Fruit fly (Drosophila melanogaster): Measurements from ENCODE around the gene Mad.

dm6 chr2L:3200396-3200795 is 41.0 kb upstream of the Mad start, which contains the start of gene CG34393:
- TF ChIP-seq Myc (optimal IDR thresholded peaks at IDR 0.05): no peak
- no peak for TF ChIP-seq psq (optimal IDR thresholded peaks at IDR 0.05)
- TF ChIP-seq ttk (optimal IDR thresholded peaks at IDR 0.05): no peak
- TF ChIP-seq insv (optimal IDR thresholded peaks at IDR 0.05): no peak
- no peak for TF ChIP-seq h (optimal IDR thresholded peaks at IDR 0.05)
- no peak for TF ChIP-seq Sin3A (optimal IDR thresholded peaks at IDR 0.05)
